Worm (Caenorhabditis elegans) whole organism, late embryonic: ENCODE measurements around the gene Y54G2A.76.

Experiments used
- T23F11.4 ChIP-seq: fragments of 200-800 bp; sonication (Bioruptor generic); optimal IDR thresholded peaks from 2 replicates; lab custom pipeline; 2018; ENCODE audit warnings: mild to moderate bottlenecking, missing genetic modification characterization, missing compliant biosample characterization
- elt-2 ChIP-seq: sonication (generic microtip); optimal IDR thresholded peaks from 2 replicates; lab custom pipeline; 2016; ENCODE audit warnings: missing genetic modification reagents, missing genetic modification characterization, missing compliant biosample characterization
- eyg-1 ChIP-seq: sonication (generic microtip); optimal IDR thresholded peaks from 2 replicates; lab custom pipeline; 2016; ENCODE audit warnings: missing genotype, missing genetic modification characterization, missing compliant biosample characterization
- fkh-10 ChIP-seq: fragments of 150-350 bp; optimal IDR thresholded peaks from 2 replicates; lab custom pipeline; 2014; ENCODE audit warnings: missing biosample characterization, missing genetic modification reagents, missing genetic modification characterization
- mec-3 ChIP-seq: sonication (generic microtip); optimal IDR thresholded peaks from 2 replicates; lab custom pipeline; 2016; ENCODE audit warnings: borderline replicate concordance, missing genetic modification characterization, missing compliant biosample characterization
- nhr-232 ChIP-seq: sonication (generic microtip); optimal IDR thresholded peaks from 2 replicates; lab custom pipeline; 2016; ENCODE audit warnings: missing genetic modification characterization, missing compliant biosample characterization
- pha-4 ChIP-seq: fragments of 150-350 bp; optimal IDR thresholded peaks from 2 replicates; lab custom pipeline; 2018; ENCODE audit warnings: missing biosample characterization, missing genetic modification reagents, missing genetic modification characterization
- pqm-1 ChIP-seq: sonication (generic microtip); optimal IDR thresholded peaks from 2 replicates; lab custom pipeline; 2016; ENCODE audit warnings: missing genetic modification characterization, missing compliant biosample characterization
- sox-4 ChIP-seq: sonication (generic microtip); optimal IDR thresholded peaks from 2 replicates; lab custom pipeline; 2017; ENCODE audit warnings: mild to moderate bottlenecking, missing genetic modification characterization, inconsistent platforms, missing compliant biosample characterization
- tbx-2 ChIP-seq: sonication (generic microtip); optimal IDR thresholded peaks from 2 replicates; lab custom pipeline; 2016; ENCODE audit warnings: missing genetic modification characterization, missing compliant biosample characterization

DNA sequence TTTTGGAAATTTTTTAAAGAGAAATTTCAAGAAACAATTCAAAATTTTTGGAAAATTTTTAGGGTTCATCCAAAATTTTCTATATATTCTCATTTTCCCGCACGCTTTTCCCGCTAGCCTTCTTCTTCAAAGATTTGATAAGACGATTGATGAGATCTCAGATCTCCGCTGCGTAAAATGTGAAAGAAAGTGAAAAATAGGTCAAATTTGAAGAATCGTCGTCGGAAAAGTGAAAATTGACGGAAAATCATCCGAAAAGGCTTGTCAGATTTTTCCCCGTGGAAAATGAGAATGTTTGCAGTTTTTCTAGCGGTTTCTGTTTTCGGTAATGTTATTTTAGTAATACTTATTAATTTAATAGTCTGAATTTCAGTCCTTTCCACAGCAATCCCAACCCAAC is at the start of gene Y54G2A.76:
- TF ChIP-seq sox-4: no peak
- no peak for TF ChIP-seq fkh-10 (GFP tag; lab: Kevin White, UChicago)
- TF ChIP-seq T23F11.4 (GFP tag; lab: Kevin White, UChicago): no peak
- no peak for TF ChIP-seq elt-2 (tag; lab: Kevin White, UChicago)
- TF ChIP-seq pha-4 (tag; lab: Kevin White, UChicago): no peak
- no peak for TF ChIP-seq mec-3
- no peak for TF ChIP-seq eyg-1 (tag; lab: Kevin White, UChicago)
- no peak for TF ChIP-seq tbx-2
- TF ChIP-seq nhr-232 (tag; lab: Kevin White, UChicago): no peak
- no peak for TF ChIP-seq pqm-1
